Worm (Caenorhabditis elegans): ENCODE results near the gene F42G2.2.

ce11 chrII:2420685-2421084, 1.3 kb upstream of the F42G2.2 start:
- TF ChIP-seq ceh-13 (GFP tag; optimal IDR thresholded peaks at IDR 0.05): no peak
- no peak for TF ChIP-seq F13C5.2 (tag; optimal IDR thresholded peaks at IDR 0.05)
- no peak for TF ChIP-seq hmg-4 (GFP tag; optimal IDR thresholded peaks at IDR 0.05)
- TF ChIP-seq tra-4 (tag; optimal IDR thresholded peaks at IDR 0.05): no peak
- TF ChIP-seq ceh-36 (tag; optimal IDR thresholded peaks at IDR 0.05): no peak
- TF ChIP-seq hmbx-1 (tag; optimal IDR thresholded peaks at IDR 0.05): no peak
- TF ChIP-seq ama-1 (optimal IDR thresholded peaks at IDR 0.05): no peak
- no peak for TF ChIP-seq tbx-11 (GFP tag; IDR thresholded peaks at IDR 0.05)
- TF ChIP-seq aly-1 (tag; optimal IDR thresholded peaks at IDR 0.05): no peak
- TF ChIP-seq tbx-37 (GFP tag; conservative IDR thresholded peaks at IDR 0.05): no peak
- no peak for TF ChIP-seq pes-1 (GFP tag; IDR thresholded peaks at IDR 0.05)
- no peak for TF ChIP-seq flt-1 (GFP tag; IDR thresholded peaks at IDR 0.05)
- no peak for TF ChIP-seq B0310.2 (tag; optimal IDR thresholded peaks at IDR 0.05)
- no peak for TF ChIP-seq sea-1 (GFP tag; conservative IDR thresholded peaks at IDR 0.05)
